Worm (Caenorhabditis elegans) whole organism, L4 larva: ENCODE measurements around the gene cest-8.

Experiments
- fkh-10 ChIP-seq: fragments of 150-350 bp; optimal IDR thresholded peaks from 2 replicates; lab custom pipeline; 2014; ENCODE audit warnings: missing biosample characterization, missing genetic modification reagents, missing genetic modification characterization
- fos-1 ChIP-seq: fragments of 150-350 bp; optimal IDR thresholded peaks from 2 replicates; lab custom pipeline; 2014; ENCODE audit warnings: missing biosample characterization, missing genetic modification characterization
- mdl-1 ChIP-seq, 2 experiments: fragments of 150-350 bp in 1 of 2; sonication (generic microtip) in 1 of 2; optimal IDR thresholded peaks; 2 replicates each; lab custom pipeline; 2014 to 2017; ENCODE audit warnings: missing biosample characterization in 2 of 2, missing genetic modification characterization in 2 of 2
- nhr-28 ChIP-seq: fragments of 150-350 bp; optimal IDR thresholded peaks from 2 replicates; lab custom pipeline; 2014; ENCODE audit warnings: missing biosample characterization, missing genetic modification characterization
- tra-1 ChIP-seq: fragments of 200-800 bp; sonication (Bioruptor generic); IDR thresholded peaks from 2 replicates; pipeline ENCODE4 v1.3.6; 2022; ENCODE audit warnings: missing genetic modification reagents, missing genetic modification characterization, missing compliant biosample characterization
- zip-11 ChIP-seq: fragments of 200-800 bp; sonication (Bioruptor generic); IDR thresholded peaks from 2 replicates; pipeline ENCODE4 v1.3.6; 2022; ENCODE audit warnings: missing genetic modification characterization, missing compliant biosample characterization
- ztf-11 ChIP-seq: fragments of 150-350 bp; optimal IDR thresholded peaks from 2 replicates; lab custom pipeline; 2014; ENCODE audit warnings: missing biosample characterization, missing genetic modification characterization

DNA sequence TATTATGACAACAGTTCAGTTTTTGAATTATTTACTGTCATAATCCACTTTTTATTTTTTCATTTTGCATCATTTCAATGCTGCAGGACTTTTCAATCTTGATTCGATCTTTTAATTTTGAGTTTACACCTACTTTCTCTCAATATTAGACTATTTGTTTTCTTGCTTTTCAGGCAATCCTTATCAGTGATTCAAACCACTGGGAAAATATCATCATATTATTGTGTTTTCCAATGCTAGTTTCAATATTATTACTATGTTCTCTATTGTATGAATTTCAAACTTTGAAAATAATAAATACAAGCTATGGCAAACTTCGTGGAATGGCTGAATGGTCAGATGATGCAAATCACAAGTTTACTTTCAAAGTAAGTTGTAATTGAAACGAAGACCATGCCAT lies at the start of gene cest-8:
- TF ChIP-seq fkh-10 (GFP tag; lab: Kevin White, UChicago) (no peak), nhr-28 (no peak), ztf-11 (tag; lab: Kevin White, UChicago) (no peak), mdl-1 (tag; optimal IDR thresholded peaks at IDR 0.05; lab: Kevin White, UChicago) (no peak), tra-1 (no peak), zip-11 (no peak), fos-1 (tag; lab: Kevin White, UChicago) (no peak)
